Worm (Caenorhabditis elegans): Measurements from ENCODE around the gene col-41.

Gene col-41

ce11 chrX:15168424-15168823, 7.9 kb downstream of the col-41 start, which contains the start of gene ocr-3:
Gene ocr-3, plus strand, starts transcription at chrX:15168724.
- TF ChIP-seq ceh-20 (GFP tag; IDR thresholded peaks at IDR 0.05) = no peak
- no peak for TF ChIP-seq mdl-1 (tag; optimal IDR thresholded peaks at IDR 0.05)
- TF ChIP-seq nhr-77 (tag; optimal IDR thresholded peaks at IDR 0.05) = no peak

ce11 chrX:15167692-15168091, 8.6 kb downstream of the col-41 start:
- peak; percentile 53 for TF ChIP-seq nhr-102 (tag; optimal IDR thresholded peaks at IDR 0.05)
- peak; percentile 68 for TF ChIP-seq php-3 (GFP tag; IDR thresholded peaks at IDR 0.05)
- no peak for TF ChIP-seq ctbp-1 (GFP tag; IDR thresholded peaks at IDR 0.05)
- no peak for TF ChIP-seq unc-39 (tag; optimal IDR thresholded peaks at IDR 0.05)
- peak; percentile 77 for TF ChIP-seq nhr-28 (tag; optimal IDR thresholded peaks at IDR 0.05)
- no peak for TF ChIP-seq snpc-4 (tag; optimal IDR thresholded peaks at IDR 0.05)
- TF ChIP-seq dve-1 (tag; optimal IDR thresholded peaks at IDR 0.05; ENCODE audit: insufficient read depth) = peak; percentile 29
- peak; percentile 71 for TF ChIP-seq dmd-6 (GFP tag; IDR thresholded peaks at IDR 0.05)
- peak; percentile 62 for TF ChIP-seq nhr-77 (tag; optimal IDR thresholded peaks at IDR 0.05)
- TF ChIP-seq pqm-1 (tag; optimal IDR thresholded peaks at IDR 0.05) = peak; percentile 67
- no peak for TF ChIP-seq nhr-48 (tag; optimal IDR thresholded peaks at IDR 0.05)
- TF ChIP-seq hlh-11 (tag; optimal IDR thresholded peaks at IDR 0.05) = peak; percentile 51
- TF ChIP-seq mxl-3 (GFP tag; optimal IDR thresholded peaks at IDR 0.05) = peak; percentile 11
- TF ChIP-seq daf-16 (GFP tag; optimal IDR thresholded peaks at IDR 0.05) = no peak
- TF ChIP-seq daf-16 (tag; optimal IDR thresholded peaks at IDR 0.05) = peak; percentile 91

DNA sequence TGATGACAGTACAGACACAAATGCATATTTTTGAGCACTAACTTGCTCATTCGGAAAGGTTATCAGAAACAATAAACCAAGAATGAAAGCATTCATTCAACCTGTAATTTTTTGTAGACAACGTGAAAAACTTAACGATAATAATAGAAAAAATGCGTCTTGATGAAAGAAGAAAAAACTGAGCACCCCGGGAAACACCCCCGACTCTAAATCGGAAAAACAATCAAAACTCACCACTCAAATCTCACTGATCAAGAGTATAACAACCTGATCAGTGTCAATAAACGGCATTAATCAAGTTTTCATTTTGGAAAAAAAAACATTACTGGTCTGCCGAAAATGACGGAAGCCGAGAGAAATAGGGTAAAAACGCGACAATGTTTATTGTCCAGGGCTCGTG, 10.2 kb downstream of the col-41 start, which contains the start of gene T10B10.8:
Gene T10B10.8, minus strand, starts transcription at position 101 of the 400 bp plus-strand sequence.
- TF ChIP-seq nhr-77 (tag; optimal IDR thresholded peaks at IDR 0.05) (no peak), fos-1 (tag; optimal IDR thresholded peaks at IDR 0.05) (no peak), ceh-20 (GFP tag; IDR thresholded peaks at IDR 0.05) (no peak), egl-43 (GFP tag; IDR thresholded peaks at IDR 0.05) (no peak), nhr-11 (tag; optimal IDR thresholded peaks at IDR 0.05) (no peak), nhr-10 (tag; optimal IDR thresholded peaks at IDR 0.05) (no peak), duxl-1 (tag; optimal IDR thresholded peaks at IDR 0.05; ENCODE audit: poor library complexity) (no peak), pqm-1 (tag; optimal IDR thresholded peaks at IDR 0.05) (no peak), saeg-2 (GFP tag; IDR thresholded peaks at IDR 0.05) (no peak), nhr-76 (tag; optimal IDR thresholded peaks at IDR 0.05) (no peak), F37D6.2 (tag; optimal IDR thresholded peaks at IDR 0.05) (no peak), hlh-11 (tag; optimal IDR thresholded peaks at IDR 0.05) (no peak), gei-8 (GFP tag; optimal IDR thresholded peaks at IDR 0.05) (no peak), ama-1 (optimal IDR thresholded peaks at IDR 0.05) (no peak), lin-29 (GFP tag; IDR thresholded peaks at IDR 0.05) (no peak), mes-2 (tag; optimal IDR thresholded peaks at IDR 0.05; ENCODE audit: poor library complexity, severe bottlenecking) (no peak), zip-2 (tag; optimal IDR thresholded peaks at IDR 0.05) (no peak), F44E2.7 (GFP tag; IDR thresholded peaks at IDR 0.05) (no peak), arid-1 (GFP tag; conservative IDR thresholded peaks at IDR 0.05) (no peak)

- TF ChIP-seq Y48G9A.11 (GFP tag; IDR thresholded peaks at IDR 0.05) = no peak
- TF ChIP-seq hlh-11 (tag; optimal IDR thresholded peaks at IDR 0.05) = no peak
- TF ChIP-seq mxl-3 (GFP tag; optimal IDR thresholded peaks at IDR 0.05) = no peak
- TF ChIP-seq arid-1 (GFP tag; conservative IDR thresholded peaks at IDR 0.05) = no peak
- no peak for TF ChIP-seq madf-9 (GFP tag; conservative IDR thresholded peaks at IDR 0.05)
- no peak for TF ChIP-seq lin-29 (GFP tag; IDR thresholded peaks at IDR 0.05)
Observed at ce11 chrX:15164108-15164507, 12.2 kb downstream of the col-41 start, which contains the start of gene T10B10.9. Gene T10B10.9, plus strand, starts transcription at chrX:15164408.

DNA sequence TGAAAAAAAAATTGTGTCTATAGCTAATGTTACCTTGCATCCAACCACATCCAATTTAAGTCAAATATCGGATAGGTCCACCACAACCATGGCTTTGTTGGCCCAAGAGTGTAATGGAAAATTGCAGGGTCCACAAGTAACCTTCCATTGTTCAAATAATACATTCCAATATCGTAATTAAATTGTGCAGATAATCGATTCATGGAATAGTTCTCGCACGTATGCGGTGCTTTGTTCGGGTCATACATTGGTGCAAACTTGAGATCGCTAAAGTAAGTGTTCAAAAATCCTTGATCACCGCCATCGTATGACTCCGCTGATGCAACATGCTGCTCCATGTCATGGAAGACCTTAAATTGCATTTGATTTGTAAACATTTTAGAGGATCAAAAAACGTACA, 13.2 kb downstream of the col-41 start:
- TF ChIP-seq unc-62 (GFP tag; optimal IDR thresholded peaks at IDR 0.05 in 1 of 2) (peak in 1 of 2 experiments; percentile 96), unc-62 (tag; optimal IDR thresholded peaks at IDR 0.05) (no peak), ztf-11 (tag; optimal IDR thresholded peaks at IDR 0.05) (no peak)
